Fruit fly (Drosophila melanogaster): ENCODE data around the gene eIF5B.

Gene eIF5B

DNA sequence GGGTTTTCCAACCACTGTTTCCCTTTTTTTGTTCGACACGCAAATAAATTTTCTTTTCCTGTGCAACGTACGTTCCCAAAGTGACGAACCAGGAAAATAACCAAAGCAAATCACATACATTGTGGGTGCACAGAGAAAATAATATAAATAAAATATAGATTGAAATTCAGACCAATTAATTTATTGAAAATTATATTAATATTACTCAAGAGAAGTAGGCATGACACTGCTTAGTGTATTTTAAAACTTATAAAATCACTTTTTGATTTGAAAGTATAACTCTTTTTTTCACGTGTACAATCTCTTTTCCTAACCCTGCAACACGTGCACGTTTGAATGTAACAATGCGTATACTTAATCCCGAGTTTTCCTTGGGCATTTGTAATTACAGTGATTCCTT lies 35.8 kb upstream of the eIF5B start:
- TF ChIP-seq cwo (GFP tag; optimal IDR thresholded peaks at IDR 0.05) (peak; percentile 15), Nf-YA (GFP tag; IDR thresholded peaks at IDR 0.05) (no peak), zfh2 (GFP tag; optimal IDR thresholded peaks at IDR 0.05) (no peak), maf-S (GFP tag; optimal IDR thresholded peaks at IDR 0.05) (no peak), HLH4C (GFP tag; IDR thresholded peaks at IDR 0.05; ENCODE audit: partially characterized antibody) (no peak), CG2678 (tag; optimal IDR thresholded peaks at IDR 0.05) (peak; percentile 49), Oli (tag; optimal IDR thresholded peaks at IDR 0.05) (peak; percentile 6), Max (GFP tag; optimal IDR thresholded peaks at IDR 0.05) (no peak), CG10959 (GFP tag; IDR thresholded peaks at IDR 0.05) (no peak), dmrt11E (tag; optimal IDR thresholded peaks at IDR 0.05) (no peak), so (GFP tag; IDR thresholded peaks at IDR 0.05) (no peak), Xbp1 (GFP tag; optimal IDR thresholded peaks at IDR 0.05) (no peak), gro (GFP tag; optimal IDR thresholded peaks at IDR 0.05) (no peak), CG32772 (GFP tag; IDR thresholded peaks at IDR 0.05) (no peak), CG17912 (GFP tag; optimal IDR thresholded peaks at IDR 0.05) (no peak), stc (GFP tag; IDR thresholded peaks at IDR 0.05) (no peak), CG3281 (GFP tag; optimal IDR thresholded peaks at IDR 0.05) (peak; percentile 14), CG4854 (GFP tag; optimal IDR thresholded peaks at IDR 0.05) (no peak), MBD-R2 (GFP tag; IDR thresholded peaks at IDR 0.05) (no peak), tx (GFP tag; optimal IDR thresholded peaks at IDR 0.05) (no peak), unc-4 (GFP tag; IDR thresholded peaks at IDR 0.05; ENCODE audit: partially characterized antibody) (no peak), vvl (GFP tag; IDR thresholded peaks at IDR 0.05) (0 out of 2 replicates have a peak, but pooled peaks have one; percentile 12), CG12659 (GFP tag; optimal IDR thresholded peaks at IDR 0.05) (peak; percentile 2), Meics (GFP tag; optimal IDR thresholded peaks at IDR 0.05) (peak; percentile 38), CG6689 (GFP tag; IDR thresholded peaks at IDR 0.05) (0 out of 2 replicates have a peak, but pooled peaks have one; percentile 17), PHDP (tag; optimal IDR thresholded peaks at IDR 0.05) (no peak), phol (tag; optimal IDR thresholded peaks at IDR 0.05) (no peak), CG11695 (GFP tag; IDR thresholded peaks at IDR 0.05) (0 out of 3 replicates have a peak, but pooled peaks have one; percentile 19), Awh (GFP tag; IDR thresholded peaks at IDR 0.05) (no peak), Blimp-1 (GFP tag; optimal IDR thresholded peaks at IDR 0.05) (peak; percentile 14), CG32767 (GFP tag; IDR thresholded peaks at IDR 0.05) (0 out of 2 replicates have a peak, but pooled peaks have one; percentile 17), Elba2 (GFP tag; optimal IDR thresholded peaks at IDR 0.05) (no peak), gsb-n (tag; optimal IDR thresholded peaks at IDR 0.05) (no peak), CG32532 (GFP tag; IDR thresholded peaks at IDR 0.05) (peak; percentile 35; the same call in 1 of the 2 replicates), CG10543 (GFP tag; optimal IDR thresholded peaks at IDR 0.05) (no peak), CG2116 (GFP tag; optimal IDR thresholded peaks at IDR 0.05) (no peak), HLH3B (GFP tag; IDR thresholded peaks at IDR 0.05) (peak; percentile 34; the same call in 1 of the 2 replicates), lmd (GFP tag; IDR thresholded peaks at IDR 0.05) (no peak), CG9797 (GFP tag; optimal IDR thresholded peaks at IDR 0.05) (no peak), CG10321 (GFP tag; IDR thresholded peaks at IDR 0.05) (no peak), CG9727 (GFP tag; optimal IDR thresholded peaks at IDR 0.05) (peak; percentile 9), Dbx (GFP tag; IDR thresholded peaks at IDR 0.05) (0 out of 3 replicates have a peak, but pooled peaks have one; percentile 51), H2.0 (GFP tag; IDR thresholded peaks at IDR 0.05) (peak; percentile 39; the same call in 1 of the 2 replicates), Kr (GFP tag; optimal IDR thresholded peaks at IDR 0.05) (no peak), Hr51 (GFP tag; optimal IDR thresholded peaks at IDR 0.05) (peak in 1 of 2 experiments; percentile 41), CG2712 (tag; optimal IDR thresholded peaks at IDR 0.05) (peak; percentile 16), Hmr (GFP tag; optimal IDR thresholded peaks at IDR 0.05) (peak; percentile 18), pfk (GFP tag; optimal IDR thresholded peaks at IDR 0.05) (no peak), row (GFP tag; IDR thresholded peaks at IDR 0.05) (peak; percentile 38; the same call in 2 of the 3 replicates), B-H2 (GFP tag; optimal IDR thresholded peaks at IDR 0.05) (no peak)
